Fruit fly (Drosophila melanogaster) S2 (cell line): Measurements from ENCODE around the gene nes.

ENCODE experiments used
- CG8478 ChIP-seq: fragments of >200 bp; optimal IDR thresholded peaks from 2 replicates; lab custom pipeline; 2018
- CTCF ChIP-seq, 2 experiments: fragments of >200 bp; optimal IDR thresholded peaks; 2 replicates each; lab custom pipeline; 2018

DNA sequence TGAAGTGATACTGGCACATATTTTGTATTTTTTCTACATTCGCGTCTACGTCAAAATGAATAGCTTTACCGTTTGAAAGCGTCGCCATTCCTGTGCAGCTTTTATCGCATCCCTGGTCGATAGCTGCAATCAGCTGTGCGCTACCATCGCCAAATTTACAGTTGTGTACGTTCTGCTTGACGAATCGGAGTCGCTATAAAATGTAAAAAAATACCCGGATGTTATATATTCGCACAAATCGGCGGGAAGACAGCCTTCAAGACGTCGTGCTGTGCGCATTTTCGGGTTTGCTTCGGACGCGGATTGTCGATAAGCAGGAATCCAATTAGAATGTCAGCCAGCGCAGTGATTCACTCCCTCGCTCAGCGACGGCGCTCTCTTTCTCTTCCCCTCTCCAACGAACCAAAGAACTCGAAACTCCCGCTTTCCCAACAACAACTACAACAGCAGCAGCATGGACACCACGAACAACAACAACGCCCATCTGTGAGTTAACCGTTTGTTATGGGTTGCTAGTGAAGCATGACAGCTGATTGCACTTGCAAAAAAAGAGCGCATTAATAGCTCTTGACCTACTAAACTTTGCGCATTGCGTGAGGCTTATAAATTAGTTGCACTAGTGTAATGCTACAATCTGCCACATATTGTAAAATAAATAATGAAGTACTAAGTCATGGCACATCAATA lies 34.3 kb upstream of the nes start:
- no peak for TF ChIP-seq CG8478 (lab: Kevin White, UChicago)
- no peak for TF ChIP-seq CTCF (optimal IDR thresholded peaks at IDR 0.05; lab: Kevin White, UChicago)
